Worm (Caenorhabditis elegans): ENCODE data around the gene frh-1.

frh-1 gene

ce11 chrII:5917010-5917472 is at the start of gene frh-1:
Gene frh-1 (plus strand): TSS chrII:5917422.
- TF ChIP-seq ham-2 (GFP tag; optimal IDR thresholded peaks at IDR 0.05) (no peak), flh-1 (GFP tag; optimal IDR thresholded peaks at IDR 0.05) (no peak), nhr-28 (tag; optimal IDR thresholded peaks at IDR 0.05) (no peak), cnd-1 (tag; optimal IDR thresholded peaks at IDR 0.05) (no peak), pha-4 (tag; optimal IDR thresholded peaks at IDR 0.05) (no peak), ztf-11 (tag; optimal IDR thresholded peaks at IDR 0.05) (no peak), M03D4.4 (tag; optimal IDR thresholded peaks at IDR 0.05) (no peak), snpc-4 (tag; optimal IDR thresholded peaks at IDR 0.05) (no peak)

- TF ChIP-seq ces-1 (GFP tag; optimal IDR thresholded peaks at IDR 0.05) (peak; percentile 36), tbx-8 (GFP tag; optimal IDR thresholded peaks at IDR 0.05) (no peak), unc-39 (tag; optimal IDR thresholded peaks at IDR 0.05) (no peak), mab-5 (tag; optimal IDR thresholded peaks at IDR 0.05) (no peak)
Observed at ce11 chrII:5871508-5871907, 45.7 kb upstream of the frh-1 start.

- no peak for TF ChIP-seq ces-1 (GFP tag; optimal IDR thresholded peaks at IDR 0.05)
- no peak for TF ChIP-seq lin-13 (tag; optimal IDR thresholded peaks at IDR 0.05)
- TF ChIP-seq bed-3 (GFP tag; optimal IDR thresholded peaks at IDR 0.05): no peak
- no peak for TF ChIP-seq lsy-2 (tag; optimal IDR thresholded peaks at IDR 0.05)
- TF ChIP-seq mab-5 (tag; optimal IDR thresholded peaks at IDR 0.05): no peak
- no peak for TF ChIP-seq ceh-43 (GFP tag; optimal IDR thresholded peaks at IDR 0.05)
- TF ChIP-seq elt-1 (tag; optimal IDR thresholded peaks at IDR 0.05; ENCODE audit: borderline replicate concordance, insufficient read depth): no peak
- no peak for TF ChIP-seq zip-8 (tag; optimal IDR thresholded peaks at IDR 0.05)
- TF ChIP-seq tbx-8 (GFP tag; optimal IDR thresholded peaks at IDR 0.05): no peak
- no peak for TF ChIP-seq snpc-4 (tag; optimal IDR thresholded peaks at IDR 0.05)
Observed at ce11 chrII:5872414-5872813, 44.8 kb upstream of the frh-1 start.

- TF ChIP-seq ces-1 (GFP tag; optimal IDR thresholded peaks at IDR 0.05) (peak; percentile 89), nhr-12 (tag; optimal IDR thresholded peaks at IDR 0.05) (no peak), mep-1 (tag; optimal IDR thresholded peaks at IDR 0.05) (peak; percentile 86), lsy-2 (tag; optimal IDR thresholded peaks at IDR 0.05) (peak; percentile 30), lin-13 (tag; optimal IDR thresholded peaks at IDR 0.05) (peak; percentile 54), sem-2 (GFP tag; optimal IDR thresholded peaks at IDR 0.05) (no peak), snpc-4 (tag; optimal IDR thresholded peaks at IDR 0.05) (no peak)
Observed at ce11 chrII:5873564-5874070, 43.6 kb upstream of the frh-1 start, which contains the start of gene tex-2. Gene tex-2 (minus strand): TSS chrII:5873614.

ce11 chrII:5874130-5874529 is 43.1 kb upstream of the frh-1 start:
- TF ChIP-seq lin-13 (tag; optimal IDR thresholded peaks at IDR 0.05) (no peak), ztf-11 (tag; optimal IDR thresholded peaks at IDR 0.05) (no peak), snpc-4 (tag; optimal IDR thresholded peaks at IDR 0.05) (no peak)

- TF ChIP-seq sem-2 (GFP tag; optimal IDR thresholded peaks at IDR 0.05) (no peak), ces-1 (GFP tag; optimal IDR thresholded peaks at IDR 0.05) (no peak), unc-62 (GFP tag; optimal IDR thresholded peaks at IDR 0.05) (no peak), blmp-1 (tag; optimal IDR thresholded peaks at IDR 0.05) (no peak), ztf-11 (tag; optimal IDR thresholded peaks at IDR 0.05) (no peak), mls-2 (tag; optimal IDR thresholded peaks at IDR 0.05) (no peak), nhr-237 (tag; optimal IDR thresholded peaks at IDR 0.05) (no peak), mep-1 (tag; optimal IDR thresholded peaks at IDR 0.05) (no peak), lin-32 (GFP tag; optimal IDR thresholded peaks at IDR 0.05) (no peak), cnd-1 (tag; optimal IDR thresholded peaks at IDR 0.05) (no peak), M03D4.4 (tag; optimal IDR thresholded peaks at IDR 0.05) (no peak), hlh-1 (tag; optimal IDR thresholded peaks at IDR 0.05) (no peak), nhr-2 (tag; optimal IDR thresholded peaks at IDR 0.05) (no peak), lin-13 (tag; optimal IDR thresholded peaks at IDR 0.05) (no peak), unc-120 (tag; optimal IDR thresholded peaks at IDR 0.05; ENCODE audit: poor library complexity, severe bottlenecking) (no peak), elt-1 (tag; optimal IDR thresholded peaks at IDR 0.05; ENCODE audit: borderline replicate concordance, insufficient read depth) (no peak), pha-4 (tag; optimal IDR thresholded peaks at IDR 0.05) (no peak), ceh-43 (GFP tag; optimal IDR thresholded peaks at IDR 0.05) (no peak), zip-8 (tag; optimal IDR thresholded peaks at IDR 0.05) (no peak), drap-1 (GFP tag; optimal IDR thresholded peaks at IDR 0.05) (no peak)
Observed at ce11 chrII:5876053-5876452, 41.2 kb upstream of the frh-1 start, which contains the start of gene F55C12.6. Gene F55C12.6 (minus strand): TSS chrII:5876153.

All from whole organism, mixed stage, embryonic.